Worm (Caenorhabditis elegans) whole organism, mixed stage, embryonic: ENCODE measurements around the gene B0454.8.
"Not testable (repeated sequence)": the region's sequence is repeated elsewhere in the genome, so short reads cannot be mapped to it uniquely, and the experiment has no call there.

Experiments
- M03D4.4 ChIP-seq: sonication (generic microtip); optimal IDR thresholded peaks from 2 replicates; lab custom pipeline; 2017; ENCODE audit warnings: mild to moderate bottlenecking, missing genetic modification characterization, missing compliant biosample characterization
- bed-3 ChIP-seq: fragments of 200-800 bp; sonication (Bioruptor generic); optimal IDR thresholded peaks from 3 replicates; lab custom pipeline; 2018; ENCODE audit warnings: mild to moderate bottlenecking, missing genetic modification characterization, moderate library complexity, missing compliant biosample characterization
- blmp-1 ChIP-seq: fragments of 150-350 bp; optimal IDR thresholded peaks from 2 replicates; lab custom pipeline; 2014; ENCODE audit warnings: missing biosample characterization, missing genetic modification characterization
- ceh-39 ChIP-seq: fragments of 150-350 bp; optimal IDR thresholded peaks from 2 replicates; lab custom pipeline; 2014; ENCODE audit warnings: missing biosample characterization, missing genetic modification characterization
- ceh-43 ChIP-seq: fragments of 200-800 bp; sonication (Bioruptor generic); optimal IDR thresholded peaks from 2 replicates; lab custom pipeline; 2018; ENCODE audit warnings: mild to moderate bottlenecking, missing genetic modification characterization, moderate library complexity, missing compliant biosample characterization
- ceh-83 ChIP-seq: fragments of 200-800 bp; sonication (Bioruptor generic); optimal IDR thresholded peaks from 2 replicates; lab custom pipeline; 2018; ENCODE audit warnings: mild to moderate bottlenecking, missing genetic modification characterization, missing compliant biosample characterization
- ces-1 ChIP-seq: fragments of 150-350 bp; optimal IDR thresholded peaks from 2 replicates; lab custom pipeline; 2014; ENCODE audit warnings: missing biosample characterization, missing genetic modification reagents, missing genetic modification characterization
- cnd-1 ChIP-seq: fragments of 200-800 bp; sonication (Bioruptor generic); optimal IDR thresholded peaks from 2 replicates; lab custom pipeline; 2018; ENCODE audit warnings: mild to moderate bottlenecking, missing genetic modification characterization, missing compliant biosample characterization
- elt-3 ChIP-seq: fragments of 150-350 bp; optimal IDR thresholded peaks from 2 replicates; lab custom pipeline; 2014; ENCODE audit warnings: missing biosample characterization, missing genetic modification characterization
- flh-1 ChIP-seq: fragments of 200-800 bp; sonication (Bioruptor generic); optimal IDR thresholded peaks from 2 replicates; lab custom pipeline; 2018; ENCODE audit warnings: mild to moderate bottlenecking, missing genetic modification characterization, moderate library complexity, missing compliant biosample characterization
- ham-2 ChIP-seq: fragments of 200-800 bp; sonication (Bioruptor generic); optimal IDR thresholded peaks from 2 replicates; lab custom pipeline; 2018; ENCODE audit warnings: mild to moderate bottlenecking, missing genetic modification characterization, missing compliant biosample characterization
- lin-13 ChIP-seq: fragments of 150-350 bp; optimal IDR thresholded peaks from 2 replicates; lab custom pipeline; 2014; ENCODE audit warnings: missing biosample characterization, missing genetic modification characterization
- lin-32 ChIP-seq: fragments of 200-800 bp; sonication (Bioruptor generic); optimal IDR thresholded peaks from 2 replicates; lab custom pipeline; 2018; ENCODE audit warnings: mild to moderate bottlenecking, missing genetic modification characterization, missing compliant biosample characterization
- lsy-2 ChIP-seq: fragments of 150-350 bp; optimal IDR thresholded peaks from 2 replicates; lab custom pipeline; 2014; ENCODE audit warnings: missing biosample characterization, missing genetic modification characterization
- mab-5 ChIP-seq: fragments of 150-350 bp; optimal IDR thresholded peaks from 2 replicates; lab custom pipeline; 2014; ENCODE audit warnings: missing biosample characterization, missing genetic modification characterization
- mep-1 ChIP-seq: fragments of 150-350 bp; optimal IDR thresholded peaks from 2 replicates; lab custom pipeline; 2017; ENCODE audit warnings: missing biosample characterization, missing genetic modification reagents, missing genetic modification characterization, inconsistent platforms
- nhr-12 ChIP-seq: fragments of 150-350 bp; optimal IDR thresholded peaks from 2 replicates; lab custom pipeline; 2014; ENCODE audit warnings: missing biosample characterization, missing genetic modification characterization
- nhr-2 ChIP-seq: fragments of 150-350 bp; optimal IDR thresholded peaks from 2 replicates; lab custom pipeline; 2014; ENCODE audit warnings: missing biosample characterization, missing genetic modification characterization
- nhr-28 ChIP-seq: fragments of 150-350 bp; optimal IDR thresholded peaks from 2 replicates; lab custom pipeline; 2014; ENCODE audit warnings: missing biosample characterization, missing genetic modification characterization
- nhr-76 ChIP-seq: sonication (generic microtip); optimal IDR thresholded peaks from 2 replicates; lab custom pipeline; 2017; ENCODE audit warnings: missing biosample characterization, missing genetic modification characterization
- pha-4 ChIP-seq: fragments of 150-350 bp; optimal IDR thresholded peaks from 2 replicates; lab custom pipeline; 2018; ENCODE audit warnings: missing biosample characterization, missing genetic modification reagents, missing genetic modification characterization
- sem-2 ChIP-seq: fragments of 200-800 bp; sonication (Bioruptor generic); optimal IDR thresholded peaks from 2 replicates; lab custom pipeline; 2018; ENCODE audit warnings: mild to moderate bottlenecking, missing genetic modification characterization, missing compliant biosample characterization
- snpc-4 ChIP-seq: fragments of 150-350 bp; optimal IDR thresholded peaks from 2 replicates; lab custom pipeline; 2014; ENCODE audit warnings: missing biosample characterization, missing genetic modification characterization
- sptf-1 ChIP-seq: sonication (generic microtip); optimal IDR thresholded peaks from 2 replicates; lab custom pipeline; 2017; ENCODE audit warnings: mild to moderate bottlenecking, missing genetic modification characterization, moderate library complexity, missing compliant biosample characterization
- unc-120 ChIP-seq: sonication (generic microtip); optimal IDR thresholded peaks from 2 replicates; lab custom pipeline; 2017; ENCODE audit warnings: missing genetic modification characterization, missing compliant biosample characterization; ENCODE audit not compliant: poor library complexity, severe bottlenecking
- unc-39 ChIP-seq: fragments of 150-350 bp; optimal IDR thresholded peaks from 2 replicates; lab custom pipeline; 2014; ENCODE audit warnings: missing biosample characterization, missing genetic modification characterization
- unc-62 ChIP-seq: fragments of 150-350 bp; optimal IDR thresholded peaks from 2 replicates; lab custom pipeline; 2014; ENCODE audit warnings: missing biosample characterization, missing genetic modification reagents, missing genetic modification characterization
- zip-8 ChIP-seq: fragments of 150-350 bp; optimal IDR thresholded peaks from 2 replicates; lab custom pipeline; 2014; ENCODE audit warnings: missing biosample characterization, missing genetic modification characterization
- ztf-11 ChIP-seq: fragments of 150-350 bp; optimal IDR thresholded peaks from 2 replicates; lab custom pipeline; 2014; ENCODE audit warnings: missing biosample characterization, missing genetic modification characterization

B0454.8 gene

ce11 chrII:3038453-3038909, 4.8 kb downstream of the B0454.8 start, which contains the start of the genes B0454.26 and B0454.5:
Gene B0454.26 (minus strand): TSS chrII:3038553.
Gene B0454.5 (plus strand): TSS chrII:3038859.
- TF ChIP-seq ztf-11 (tag; lab: Kevin White, UChicago) = no peak
- TF ChIP-seq M03D4.4 (tag; lab: Kevin White, UChicago) = no peak
- no peak for TF ChIP-seq snpc-4
- no peak for TF ChIP-seq nhr-28
- TF ChIP-seq sem-2 (GFP tag; lab: Kevin White, UChicago) = no peak
- TF ChIP-seq unc-39 (tag; lab: Kevin White, UChicago) = no peak
- TF ChIP-seq ceh-39 (tag; lab: Kevin White, UChicago) = no peak
- no peak for TF ChIP-seq lin-13 (tag; lab: Kevin White, UChicago)
- TF ChIP-seq unc-120 (tag; lab: Kevin White, UChicago) = no peak
- TF ChIP-seq ces-1 (GFP tag; lab: Kevin White, UChicago) = no peak
- TF ChIP-seq cnd-1 (tag; lab: Kevin White, UChicago) = no peak

ce11 chrII:3036344-3036743, 6.9 kb downstream of the B0454.8 start:
- TF ChIP-seq sem-2 (GFP tag; lab: Kevin White, UChicago) = no peak
- no peak for TF ChIP-seq unc-62 (GFP tag; lab: Kevin White, UChicago)
- no peak for TF ChIP-seq ces-1 (GFP tag; lab: Kevin White, UChicago)
- TF ChIP-seq ham-2 (GFP tag; lab: Kevin White, UChicago) = no peak
- no peak for TF ChIP-seq flh-1 (GFP tag; lab: Kevin White, UChicago)
- TF ChIP-seq, all 35 proteins: peak for 0

- TF ChIP-seq ceh-83 = no peak
- TF ChIP-seq nhr-12 (tag; lab: Kevin White, UChicago) = no peak
- TF ChIP-seq mab-5 = no peak
- no peak for TF ChIP-seq ceh-39 (tag; lab: Kevin White, UChicago)
- no peak for TF ChIP-seq nhr-76 (tag; lab: Kevin White, UChicago)
- no peak for TF ChIP-seq sptf-1 (tag; lab: Kevin White, UChicago)
- no peak for TF ChIP-seq mep-1 (tag; lab: Kevin White, UChicago)
- TF ChIP-seq lin-32 (GFP tag; lab: Kevin White, UChicago) = no peak
- TF ChIP-seq cnd-1 (tag; lab: Kevin White, UChicago) = no peak
- no peak for TF ChIP-seq zip-8 (tag; lab: Kevin White, UChicago)
- no peak for TF ChIP-seq sem-2 (GFP tag; lab: Kevin White, UChicago)
- no peak for TF ChIP-seq lsy-2
- no peak for TF ChIP-seq M03D4.4 (tag; lab: Kevin White, UChicago)
- no peak for TF ChIP-seq flh-1 (GFP tag; lab: Kevin White, UChicago)
- no peak for TF ChIP-seq elt-3 (tag; lab: Kevin White, UChicago)
- no peak for TF ChIP-seq unc-62 (GFP tag; lab: Kevin White, UChicago)
- TF ChIP-seq, all 35 proteins: peak for 0
Observed at ce11 chrII:3034914-3035313, 8.3 kb downstream of the B0454.8 start.

ce11 chrII:3032480-3032879, 10.8 kb downstream of the B0454.8 start, which contains the start of gene B0454.6:
Gene B0454.6 (plus strand): TSS chrII:3032780.
- not testable (repeated sequence) for TF ChIP-seq unc-62 (GFP tag; lab: Kevin White, UChicago); snpc-4; pha-4
- TF ChIP-seq, all 35 proteins: peak for 0; not testable (repeated sequence) for 35

ce11 chrII:3030416-3030815, 12.8 kb downstream of the B0454.8 start:
- TF ChIP-seq cnd-1 (tag; lab: Kevin White, UChicago) (no peak), sem-2 (GFP tag; lab: Kevin White, UChicago) (no peak), mep-1 (tag; lab: Kevin White, UChicago) (no peak), bed-3 (no peak), lin-13 (tag; lab: Kevin White, UChicago) (no peak), nhr-2 (tag; lab: Kevin White, UChicago) (no peak), lsy-2 (no peak), nhr-28 (no peak), blmp-1 (tag; lab: Kevin White, UChicago) (peak; percentile 31)

ce11 chrII:3028264-3028663, 15.0 kb downstream of the B0454.8 start:
- TF ChIP-seq ceh-43 (GFP tag; lab: Kevin White, UChicago) (no peak), ham-2 (GFP tag; lab: Kevin White, UChicago) (peak; percentile 43), mep-1 (tag; lab: Kevin White, UChicago) (no peak), blmp-1 (tag; lab: Kevin White, UChicago) (peak; percentile 23), bed-3 (no peak), cnd-1 (tag; lab: Kevin White, UChicago) (no peak)
